Worm (Caenorhabditis elegans) whole organism, L1 larva: Measurements from ENCODE around the gene R08D7.4.

Experiments used
- ama-1 ChIP-seq: fragments of 150-350 bp; optimal IDR thresholded peaks from 2 replicates; lab custom pipeline; 2014
- egl-27 ChIP-seq, 2 experiments: fragments of 150-350 bp in 1 of 2; sonication (generic microtip); optimal IDR thresholded peaks; 3 replicates each; lab custom pipeline; 2017 to 2018; ENCODE audit warnings: missing biosample characterization in 2 of 2, missing genetic modification characterization in 2 of 2, missing genetic modification reagents in 2 of 2
- fkh-10 ChIP-seq: sonication (generic microtip); optimal IDR thresholded peaks from 2 replicates; lab custom pipeline; 2017; ENCODE audit warnings: missing biosample characterization, missing genetic modification reagents, missing genetic modification characterization
- jun-1 ChIP-seq: fragments of 150-350 bp; optimal IDR thresholded peaks from 2 replicates; lab custom pipeline; 2014; ENCODE audit warnings: missing biosample characterization, missing genetic modification reagents, missing genetic modification characterization
- lin-15B ChIP-seq: fragments of 150-350 bp; sonication (generic microtip); optimal IDR thresholded peaks from 3 replicates; lab custom pipeline; 2014; ENCODE audit warnings: missing biosample characterization, missing genetic modification characterization
- pqm-1 ChIP-seq: sonication (generic microtip); optimal IDR thresholded peaks from 3 replicates; lab custom pipeline; 2017; ENCODE audit warnings: missing biosample characterization, missing genetic modification characterization
- snpc-4 ChIP-seq: fragments of 150-350 bp; optimal IDR thresholded peaks from 2 replicates; lab custom pipeline; 2014; ENCODE audit warnings: missing biosample characterization, missing genetic modification characterization
- sup-37 ChIP-seq: fragments of 200-800 bp; sonication (Bioruptor generic); optimal IDR thresholded peaks from 2 replicates; lab custom pipeline; 2018; ENCODE audit warnings: mild to moderate bottlenecking, missing genetic modification characterization, missing compliant biosample characterization
- unc-30 ChIP-seq: sonication (generic microtip); optimal IDR thresholded peaks from 2 replicates; lab custom pipeline; 2017; ENCODE audit warnings: missing biosample characterization, missing genetic modification characterization

ce11 chrIII:8926512-8926911 lies 45.2 kb upstream of the R08D7.4 start:
- no peak for TF ChIP-seq jun-1
- no peak for TF ChIP-seq snpc-4 (tag; lab: Kevin White, UChicago)
- no peak for TF ChIP-seq pqm-1 (tag; lab: Kevin White, UChicago)
- no peak for TF ChIP-seq unc-30 (tag; lab: Kevin White, UChicago)
- TF ChIP-seq fkh-10 (GFP tag; lab: Kevin White, UChicago), result no peak
- TF ChIP-seq sup-37 (GFP tag; lab: Kevin White, UChicago), result no peak
- no peak for TF ChIP-seq lin-15B (tag; lab: Kevin White, UChicago)
- TF ChIP-seq egl-27 (tag; optimal IDR thresholded peaks at IDR 0.05; lab: Kevin White, UChicago), result no peak
- TF ChIP-seq ama-1, result no peak
